Fruit fly (Drosophila melanogaster): ENCODE results near the gene CG11970.

DNA sequence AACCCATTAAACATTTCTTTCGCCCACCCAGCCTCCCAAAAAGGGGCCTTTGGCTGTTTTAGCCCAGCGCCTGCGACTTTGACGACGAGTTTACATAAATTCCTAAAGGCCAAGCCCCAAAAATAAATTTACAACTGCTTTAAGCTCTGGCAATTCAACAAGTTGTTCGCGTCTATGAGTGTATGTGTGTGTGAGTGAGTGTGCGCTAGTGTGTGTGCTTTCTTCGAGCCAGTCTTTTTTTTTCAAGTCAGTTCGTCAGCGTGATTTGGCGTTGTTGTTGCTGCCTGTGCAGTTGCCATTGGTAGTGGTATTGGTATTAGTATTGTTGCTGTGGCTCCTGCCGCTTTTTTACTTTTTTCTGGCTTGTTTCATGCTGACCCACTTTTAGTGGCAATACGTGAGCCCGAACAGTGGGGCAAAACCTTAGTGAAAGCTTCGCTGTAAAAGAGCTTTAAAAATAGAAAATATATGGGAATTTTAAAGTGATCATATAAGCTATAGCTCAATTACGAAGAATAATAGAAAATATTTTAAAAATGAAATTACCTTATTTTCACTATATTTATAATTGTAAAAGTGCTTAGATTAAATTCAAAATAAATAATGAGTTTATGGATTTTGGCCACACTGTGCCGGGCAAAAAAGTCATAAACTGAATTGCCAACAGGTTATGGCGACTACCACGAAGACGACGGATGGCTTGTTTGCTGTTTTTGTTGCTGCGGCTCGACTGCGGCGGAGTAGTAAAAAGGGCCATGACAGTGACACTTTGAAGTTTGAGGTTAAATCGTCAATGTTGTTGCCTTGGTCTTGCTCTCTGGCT, 38.8 kb upstream of the CG11970 start:
- TF ChIP-seq fd85E (GFP tag; optimal IDR thresholded peaks at IDR 0.05) = peak; percentile 59
- peak; percentile 86 for TF ChIP-seq CG9139 (GFP tag; optimal IDR thresholded peaks at IDR 0.05)
- TF ChIP-seq acj6 (GFP tag; optimal IDR thresholded peaks at IDR 0.05) = peak; percentile 89
- peak; percentile 55 for TF ChIP-seq CG8319 (GFP tag; optimal IDR thresholded peaks at IDR 0.05)
- TF ChIP-seq CG3919 (GFP tag; optimal IDR thresholded peaks at IDR 0.05) = peak; percentile 92
- TF ChIP-seq CG15336 (GFP tag; IDR thresholded peaks at IDR 0.05) = peak; percentile 96
- TF ChIP-seq Sox102F (GFP tag; optimal IDR thresholded peaks at IDR 0.05) = peak; percentile 93
- peak; percentile 78 for TF ChIP-seq Blimp-1 (GFP tag; optimal IDR thresholded peaks at IDR 0.05)
- peak; percentile 83 for TF ChIP-seq CG6163 (GFP tag; IDR thresholded peaks at IDR 0.05)
- peak; percentile 59 for TF ChIP-seq CG11294 (GFP tag; IDR thresholded peaks at IDR 0.05)
- TF ChIP-seq CG1621 (tag; optimal IDR thresholded peaks at IDR 0.05) = peak; percentile 74
- TF ChIP-seq Hr39 (GFP tag; optimal IDR thresholded peaks at IDR 0.05) = peak; percentile 66
- TF ChIP-seq Hr4 (GFP tag; optimal IDR thresholded peaks at IDR 0.05) = peak; percentile 88
- peak; percentile 90 for TF ChIP-seq OdsH (GFP tag; optimal IDR thresholded peaks at IDR 0.05)
